Worm (Caenorhabditis elegans) whole organism, late embryonic: ENCODE results near the gene slc-17.3.

ENCODE experiments used
- ceh-2 ChIP-seq: sonication (generic microtip); optimal IDR thresholded peaks from 2 replicates; lab custom pipeline; 2016; ENCODE audit warnings: missing genotype, missing genetic modification characterization, missing compliant biosample characterization
- ceh-9 ChIP-seq: sonication (generic microtip); optimal IDR thresholded peaks from 2 replicates; lab custom pipeline; 2016; ENCODE audit warnings: mild to moderate bottlenecking, missing genetic modification characterization, inconsistent platforms, missing compliant biosample characterization
- eyg-1 ChIP-seq: sonication (generic microtip); optimal IDR thresholded peaks from 2 replicates; lab custom pipeline; 2016; ENCODE audit warnings: missing genotype, missing genetic modification characterization, missing compliant biosample characterization
- pqm-1 ChIP-seq: sonication (generic microtip); optimal IDR thresholded peaks from 2 replicates; lab custom pipeline; 2016; ENCODE audit warnings: missing genetic modification characterization, missing compliant biosample characterization
- sdc-2 ChIP-seq: sonication (generic microtip); optimal IDR thresholded peaks from 2 replicates; lab custom pipeline; 2016; ENCODE audit warnings: missing genotype, missing genetic modification characterization, missing compliant biosample characterization

DNA sequence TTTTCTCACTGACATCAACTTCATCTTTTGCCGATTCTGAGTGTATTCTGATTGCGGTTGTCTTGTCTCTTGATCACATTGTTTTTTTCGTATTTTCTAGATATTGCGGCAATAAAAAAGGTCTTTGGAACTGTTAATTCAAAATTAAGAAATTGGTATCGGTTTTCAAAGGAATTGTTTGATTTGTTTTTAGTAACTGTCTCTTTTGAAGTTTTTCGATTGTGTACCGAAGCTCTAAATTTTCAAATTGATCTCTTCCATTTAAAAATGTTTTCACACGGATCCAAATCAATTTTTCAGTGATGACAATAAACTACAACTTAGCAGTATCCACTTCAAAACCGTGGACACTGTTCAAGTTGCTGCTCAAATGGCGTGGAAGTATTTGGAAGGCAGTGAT is 35.6 kb upstream of the slc-17.3 start, which contains the start of gene best-24:
- TF ChIP-seq ceh-2 (tag; lab: Kevin White, UChicago): no peak
- no peak for TF ChIP-seq ceh-9 (tag; lab: Kevin White, UChicago)
- TF ChIP-seq eyg-1 (tag; lab: Kevin White, UChicago): no peak
- TF ChIP-seq pqm-1: no peak
- no peak for TF ChIP-seq sdc-2 (tag; lab: Kevin White, UChicago)
